Fruit fly (Drosophila melanogaster) whole organism, embryonic: ENCODE measurements around the gene CG17855.

Experiments
- ATbp ChIP-seq: fragments of 200-800 bp; sonication (Bioruptor generic); optimal IDR thresholded peaks from 2 replicates; lab custom pipeline; 2017; ENCODE audit warnings: missing biosample characterization, mild to moderate bottlenecking, missing genetic modification characterization, missing genetic modification reagents
- Abd-B ChIP-seq: fragments of 200-800 bp; sonication (Bioruptor generic); optimal IDR thresholded peaks from 2 replicates; lab custom pipeline; 2018; ENCODE audit warnings: missing biosample characterization, mild to moderate bottlenecking, missing genetic modification characterization, moderate library complexity
- Antp ChIP-seq: fragments of 200-800 bp; sonication (Bioruptor generic); optimal IDR thresholded peaks from 3 replicates; lab custom pipeline; 2016; ENCODE audit warnings: missing biosample characterization, missing genetic modification characterization
- Atf3 ChIP-seq: fragments of 200-800 bp; sonication (Bioruptor generic); optimal IDR thresholded peaks from 3 replicates; lab custom pipeline; 2016; ENCODE audit warnings: missing biosample characterization, missing genetic modification characterization
- Bteb2 ChIP-seq: fragments of 200-800 bp; sonication (Bioruptor generic); optimal IDR thresholded peaks from 2 replicates; lab custom pipeline; 2016; ENCODE audit warnings: missing biosample characterization, missing genetic modification characterization
- C15 ChIP-seq: fragments of 200-800 bp; sonication (Bioruptor generic); IDR thresholded peaks from 3 replicates; pipeline ENCODE4 v1.3.6; 2022; ENCODE audit warnings: missing biosample characterization, missing genetic modification characterization
- CG10431 ChIP-seq: fragments of 200-800 bp; sonication (Bioruptor generic); optimal IDR thresholded peaks from 3 replicates; lab custom pipeline; 2018; ENCODE audit warnings: missing biosample characterization, mild to moderate bottlenecking, missing genetic modification characterization
- CG10959 ChIP-seq: fragments of 200-800 bp; sonication (Bioruptor generic); IDR thresholded peaks from 2 replicates; pipeline ENCODE4 v1.3.6; 2022; ENCODE audit warnings: missing biosample characterization, missing genetic modification characterization
- CG10979 ChIP-seq: fragments of 200-800 bp; sonication (Bioruptor generic); optimal IDR thresholded peaks from 2 replicates; lab custom pipeline; 2018; ENCODE audit warnings: missing biosample characterization, mild to moderate bottlenecking, missing genetic modification characterization, moderate library complexity
- CG12769 ChIP-seq: fragments of 200-800 bp; sonication (Bioruptor generic); optimal IDR thresholded peaks from 2 replicates; lab custom pipeline; 2019; ENCODE audit warnings: missing biosample characterization, mild to moderate bottlenecking, missing genetic modification characterization, moderate library complexity
- CG12942 ChIP-seq: fragments of 200-800 bp; sonication (Bioruptor generic); optimal IDR thresholded peaks from 3 replicates; lab custom pipeline; 2016; ENCODE audit warnings: missing biosample characterization, missing genetic modification characterization
- CG14014 ChIP-seq: fragments of 200-800 bp; sonication (Bioruptor generic); IDR thresholded peaks from 2 replicates; pipeline ENCODE4 v1.3.6; 2022; ENCODE audit warnings: missing biosample characterization, missing genetic modification characterization
- CG15269 ChIP-seq: fragments of 200-800 bp; sonication (Bioruptor generic); optimal IDR thresholded peaks from 2 replicates; lab custom pipeline; 2018; ENCODE audit warnings: missing biosample characterization, mild to moderate bottlenecking, missing genetic modification characterization, moderate library complexity
- CG1602 ChIP-seq: fragments of 200-800 bp; sonication (Bioruptor generic); optimal IDR thresholded peaks from 3 replicates; lab custom pipeline; 2016; ENCODE audit warnings: missing biosample characterization, missing genetic modification characterization
- CG3407 ChIP-seq: fragments of 200-800 bp; sonication (Bioruptor generic); optimal IDR thresholded peaks from 2 replicates; lab custom pipeline; 2018; ENCODE audit warnings: missing biosample characterization, mild to moderate bottlenecking, missing genetic modification characterization
- CG3726 ChIP-seq: fragments of 200-800 bp; sonication (Bioruptor generic); IDR thresholded peaks from 3 replicates; pipeline ENCODE4, ENCODE4 v1.3.6; 2022; ENCODE audit warnings: missing biosample characterization, missing genetic modification characterization
- CG4404 ChIP-seq: fragments of 200-800 bp; sonication (Bioruptor generic); IDR thresholded peaks from 2 replicates; pipeline ENCODE4 v1.3.6; 2022; ENCODE audit warnings: missing biosample characterization, missing genetic modification characterization
- CG5245 ChIP-seq: fragments of 200-800 bp; sonication (Bioruptor generic); optimal IDR thresholded peaks from 3 replicates; lab custom pipeline; 2016; ENCODE audit warnings: missing biosample characterization, missing genetic modification characterization
- CG6765 ChIP-seq: fragments of 200-800 bp; sonication (Bioruptor generic); optimal IDR thresholded peaks from 3 replicates; lab custom pipeline; 2017; ENCODE audit warnings: missing biosample characterization, mild to moderate bottlenecking, missing genetic modification characterization
- CG8290 ChIP-seq, 3 experiments: fragments of 200-800 bp; sonication (Bioruptor generic); optimal IDR thresholded peaks; 2 replicates each; lab custom pipeline; 2016 to 2019; ENCODE audit warnings: missing biosample characterization in 3 of 3, missing genetic modification characterization in 3 of 3, mild to moderate bottlenecking in 2 of 3, moderate library complexity in 1 of 3
- CG9215 ChIP-seq: fragments of 200-800 bp; sonication (Bioruptor generic); IDR thresholded peaks from 2 replicates; pipeline ENCODE4 v1.3.6; 2022; ENCODE audit warnings: missing biosample characterization, missing genetic modification characterization
- Camta ChIP-seq: fragments of 200-800 bp; sonication (Bioruptor generic); optimal IDR thresholded peaks from 2 replicates; lab custom pipeline; 2016; ENCODE audit warnings: missing biosample characterization, missing genetic modification characterization
- Dref ChIP-seq: fragments of 200-800 bp; sonication (Bioruptor generic); IDR thresholded peaks from 2 replicates; pipeline ENCODE4 v1.3.6; 2022; ENCODE audit warnings: missing biosample characterization, missing genetic modification characterization
- HmgD ChIP-seq: fragments of 200-800 bp; sonication (Bioruptor generic); optimal IDR thresholded peaks from 3 replicates; lab custom pipeline; 2016; ENCODE audit warnings: missing biosample characterization, missing genetic modification characterization
- Neu2 ChIP-seq: fragments of 200-800 bp; sonication (Bioruptor generic); optimal IDR thresholded peaks from 3 replicates; lab custom pipeline; 2016; ENCODE audit warnings: missing biosample characterization, missing genetic modification characterization, borderline replicate concordance
- Nf-YC ChIP-seq: fragments of 200-800 bp; optimal IDR thresholded peaks from 3 replicates; lab custom pipeline; 2019; ENCODE audit warnings: missing biosample characterization, mild to moderate bottlenecking, missing genetic modification characterization, moderate library complexity
- NfI ChIP-seq: fragments of 200-800 bp; sonication (Bioruptor generic); optimal IDR thresholded peaks from 3 replicates; lab custom pipeline; 2018; ENCODE audit warnings: missing biosample characterization, mild to moderate bottlenecking, missing genetic modification characterization, moderate library complexity
- PHDP ChIP-seq: fragments of 200-800 bp; sonication (Bioruptor generic); optimal IDR thresholded peaks from 3 replicates; lab custom pipeline; 2018; ENCODE audit warnings: missing biosample characterization, mild to moderate bottlenecking, missing genetic modification characterization, moderate library complexity
- Scr ChIP-seq: fragments of 200-800 bp; sonication (Bioruptor generic); IDR thresholded peaks from 2 replicates; pipeline ENCODE4 v1.3.6; 2022; ENCODE audit warnings: missing biosample characterization, missing genetic modification characterization; ENCODE audit not compliant: partially characterized antibody
- Sox102F ChIP-seq: fragments of 200-800 bp; sonication (Bioruptor generic); optimal IDR thresholded peaks from 2 replicates; lab custom pipeline; 2018; ENCODE audit warnings: missing biosample characterization, mild to moderate bottlenecking, missing genetic modification characterization, moderate library complexity
- Sry-δ ChIP-seq: fragments of 200-800 bp; sonication (Bioruptor generic); optimal IDR thresholded peaks from 2 replicates; lab custom pipeline; 2016; ENCODE audit warnings: missing biosample characterization, missing genetic modification characterization
- Taf1 ChIP-seq: fragments of 200-800 bp; sonication (Bioruptor generic); IDR thresholded peaks from 2 replicates; pipeline ENCODE4 v1.3.6; 2022; ENCODE audit warnings: missing biosample characterization, missing genetic modification characterization
- ash1 ChIP-seq: fragments of 200-800 bp; sonication (Bioruptor generic); optimal IDR thresholded peaks from 2 replicates; lab custom pipeline; 2018; ENCODE audit warnings: missing biosample characterization, mild to moderate bottlenecking, missing genetic modification characterization
- dati ChIP-seq: fragments of 200-800 bp; sonication (Bioruptor generic); IDR thresholded peaks from 2 replicates; pipeline ENCODE4 v1.3.6; 2022; ENCODE audit warnings: missing biosample characterization, missing genetic modification characterization
- dm ChIP-seq: fragments of 200-800 bp; sonication (Bioruptor generic); optimal IDR thresholded peaks from 3 replicates; lab custom pipeline; 2016; ENCODE audit warnings: missing biosample characterization, missing genetic modification characterization
- dmrt11E ChIP-seq: fragments of 200-800 bp; sonication (Bioruptor generic); optimal IDR thresholded peaks from 3 replicates; lab custom pipeline; 2018; ENCODE audit warnings: missing biosample characterization, mild to moderate bottlenecking, missing genetic modification characterization, moderate library complexity
- fd96Cb ChIP-seq: fragments of 200-800 bp; sonication (Bioruptor generic); optimal IDR thresholded peaks from 2 replicates; lab custom pipeline; 2018; ENCODE audit warnings: missing biosample characterization, mild to moderate bottlenecking, missing genetic modification characterization, moderate library complexity
- gce ChIP-seq: fragments of 200-800 bp; sonication (Bioruptor generic); IDR thresholded peaks from 3 replicates; pipeline ENCODE4 v1.3.6; 2022; ENCODE audit warnings: missing biosample characterization, missing genetic modification characterization
- hb ChIP-seq: fragments of 200-800 bp; sonication (Bioruptor generic); IDR thresholded peaks from 3 replicates; pipeline ENCODE4 v1.3.6; 2022; ENCODE audit warnings: missing biosample characterization, missing genetic modification characterization; ENCODE audit not compliant: partially characterized antibody
- lbe ChIP-seq: fragments of 200-800 bp; sonication (Bioruptor generic); optimal IDR thresholded peaks from 2 replicates; lab custom pipeline; 2016; ENCODE audit warnings: missing biosample characterization, mild to moderate bottlenecking, missing genetic modification characterization
- nerfin-1 ChIP-seq: fragments of 200-800 bp; sonication (Bioruptor generic); optimal IDR thresholded peaks from 3 replicates; lab custom pipeline; 2019; ENCODE audit warnings: missing biosample characterization, mild to moderate bottlenecking, missing genetic modification characterization, moderate library complexity
- oc ChIP-seq: fragments of 200-800 bp; sonication (Bioruptor generic); optimal IDR thresholded peaks from 2 replicates; lab custom pipeline; 2018; ENCODE audit warnings: missing biosample characterization, mild to moderate bottlenecking, missing genetic modification characterization, moderate library complexity
- pb ChIP-seq: fragments of 200-800 bp; sonication (Bioruptor generic); optimal IDR thresholded peaks from 3 replicates; lab custom pipeline; 2016; ENCODE audit warnings: missing biosample characterization, missing genetic modification characterization
- pita ChIP-seq: fragments of 200-800 bp; sonication (Bioruptor generic); optimal IDR thresholded peaks from 2 replicates; lab custom pipeline; 2017; ENCODE audit warnings: missing biosample characterization, mild to moderate bottlenecking, missing genetic modification characterization
- pros ChIP-seq: fragments of 200-800 bp; sonication (Bioruptor generic); optimal IDR thresholded peaks from 3 replicates; lab custom pipeline; 2019; ENCODE audit warnings: missing biosample characterization, mild to moderate bottlenecking, missing genetic modification characterization, moderate library complexity
- pzg ChIP-seq: fragments of 200-800 bp; sonication (Bioruptor generic); optimal IDR thresholded peaks from 3 replicates; lab custom pipeline; 2018; ENCODE audit warnings: missing biosample characterization, mild to moderate bottlenecking, missing genetic modification characterization, moderate library complexity
- row ChIP-seq: fragments of 200-800 bp; sonication (Bioruptor generic); IDR thresholded peaks from 3 replicates; pipeline ENCODE4 v1.3.6; 2022; ENCODE audit warnings: missing biosample characterization, missing genetic modification characterization
- sd ChIP-seq: fragments of 200-800 bp; sonication (Bioruptor generic); optimal IDR thresholded peaks from 3 replicates; lab custom pipeline; 2018; ENCODE audit warnings: missing biosample characterization, mild to moderate bottlenecking, missing genetic modification characterization, moderate library complexity
- seq ChIP-seq: fragments of 200-800 bp; sonication (Bioruptor generic); IDR thresholded peaks from 2 replicates; pipeline ENCODE4 v1.3.6; 2022; ENCODE audit warnings: missing biosample characterization, missing genetic modification characterization
- vnd ChIP-seq: fragments of 200-800 bp; sonication (Bioruptor generic); IDR thresholded peaks from 3 replicates; pipeline ENCODE4 v1.3.6; 2022; ENCODE audit warnings: missing biosample characterization, missing genetic modification characterization; ENCODE audit not compliant: partially characterized antibody

CG17855 gene

DNA sequence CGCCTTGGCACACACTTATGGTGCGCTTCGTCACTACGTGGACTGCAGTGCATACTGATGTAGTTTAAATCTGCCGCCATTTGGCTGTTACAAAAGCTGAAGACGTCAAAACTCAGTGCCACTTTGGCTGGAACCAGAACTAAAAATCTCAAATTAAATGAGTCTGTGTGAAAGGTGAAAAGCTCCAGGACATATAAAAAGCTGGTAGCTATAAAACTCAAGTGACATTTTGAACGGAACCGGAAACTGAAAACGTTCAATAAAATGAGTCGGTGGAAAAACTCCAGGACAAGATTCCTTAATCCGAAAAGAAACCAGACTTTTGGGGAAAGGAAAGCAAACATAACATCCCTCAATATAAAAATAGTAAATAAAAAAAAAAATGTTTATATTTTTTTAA lies 49.5 kb upstream of the CG17855 start (continued):
- TF ChIP-seq CG15269 (tag; lab: Kevin White, UChicago) (no peak), CG5245 (peak; percentile 18), fd96Cb (no peak), oc (tag; lab: Kevin White, UChicago) (no peak), sd (no peak), Bteb2 (GFP tag; lab: Kevin White, UChicago) (no peak), CG8290 (GFP tag; optimal IDR thresholded peaks at IDR 0.05; lab: Kevin White, UChicago) (no peak), CG8290 (tag; optimal IDR thresholded peaks at IDR 0.05; lab: Kevin White, UChicago) (no peak), lbe (GFP tag; lab: Kevin White, UChicago) (peak; percentile 66), dmrt11E (no peak), dm (no peak), CG12769 (tag; lab: Kevin White, UChicago) (no peak), Sry-δ (GFP tag; lab: Kevin White, UChicago) (peak; percentile 25), NfI (peak; percentile 90), Sox102F (GFP tag; lab: Kevin White, UChicago) (peak; percentile 12), row (no peak), Scr (no peak), PHDP (tag; lab: Kevin White, UChicago) (no peak), dati (GFP tag; lab: Robert Waterston, UW) (no peak), Taf1 (GFP tag; lab: Robert Waterston, UW) (no peak), Nf-YC (peak; percentile 73), CG10431 (no peak), CG4404 (no peak), Camta (GFP tag; lab: Kevin White, UChicago) (no peak), Abd-B (GFP tag; lab: Kevin White, UChicago) (no peak), pita (GFP tag; lab: Kevin White, UChicago) (no peak), nerfin-1 (tag; lab: Kevin White, UChicago) (peak; percentile 50), CG14014 (0 out of 2 replicates have a peak, but pooled peaks have one; percentile 17), gce (GFP tag; lab: Robert Waterston, UW) (peak; percentile 81; the same call in 2 of the 3 replicates), CG3726 (GFP tag; lab: Robert Waterston, UW) (0 out of 3 replicates have a peak, but pooled peaks have one; percentile 45), CG10979 (tag; lab: Kevin White, UChicago) (no peak), C15 (GFP tag; lab: Robert Waterston, UW) (0 out of 3 replicates have a peak, but pooled peaks have one; percentile 11), pros (GFP tag; lab: Kevin White, UChicago) (no peak), pzg (GFP tag; lab: Kevin White, UChicago) (peak; percentile 64), Neu2 (GFP tag; lab: Kevin White, UChicago) (no peak), HmgD (no peak), hb (GFP tag; lab: Robert Waterston, UW) (no peak), ash1 (GFP tag; lab: Kevin White, UChicago) (peak; percentile 43), pb (GFP tag; lab: Kevin White, UChicago) (peak; percentile 1), CG12942 (GFP tag; lab: Kevin White, UChicago) (no peak), Atf3 (GFP tag; lab: Kevin White, UChicago) (peak; percentile 23), seq (GFP tag; lab: Robert Waterston, UW) (peak; percentile 46; the same call in 1 of the 2 replicates), CG3407 (no peak), Antp (GFP tag; lab: Kevin White, UChicago) (no peak), CG1602 (no peak), Dref (GFP tag; lab: Robert Waterston, UW) (no peak), CG10959 (GFP tag; lab: Robert Waterston, UW) (no peak), CG9215 (GFP tag; lab: Robert Waterston, UW) (no peak; the same call in 1 of the 2 replicates), CG6765 (peak; percentile 87), ATbp (GFP tag; lab: Kevin White, UChicago) (no peak), vnd (0 out of 3 replicates have a peak, but pooled peaks have one; percentile 39)
